Worm (Caenorhabditis elegans) whole organism, L2 larva: ENCODE results near the gene unc-17.

Experiments used
- C34F6.9 ChIP-seq: fragments of 150-350 bp; optimal IDR thresholded peaks from 2 replicates; lab custom pipeline; 2014; ENCODE audit warnings: missing biosample characterization, missing genetic modification characterization
- F13H6.1 ChIP-seq: sonication (generic microtip); optimal IDR thresholded peaks from 2 replicates; lab custom pipeline; 2016; ENCODE audit warnings: missing genetic modification characterization, missing compliant biosample characterization
- R02D3.7 ChIP-seq: fragments of 150-350 bp; optimal IDR thresholded peaks from 2 replicates; lab custom pipeline; 2014; ENCODE audit warnings: missing biosample characterization, missing genetic modification characterization
- Y55F3AM.14 ChIP-seq: fragments of 200-800 bp; sonication (Bioruptor generic); optimal IDR thresholded peaks from 2 replicates; lab custom pipeline; 2018; ENCODE audit warnings: mild to moderate bottlenecking, missing genetic modification characterization, missing compliant biosample characterization
- ZK546.5 ChIP-seq: sonication (generic microtip); optimal IDR thresholded peaks from 2 replicates; lab custom pipeline; 2017; ENCODE audit warnings: missing biosample characterization, missing genetic modification characterization
- alr-1 ChIP-seq: fragments of 150-350 bp; optimal IDR thresholded peaks from 2 replicates; lab custom pipeline; 2014; ENCODE audit warnings: missing biosample characterization, missing genetic modification characterization
- aly-2 ChIP-seq: fragments of 150-350 bp; optimal IDR thresholded peaks from 2 replicates; lab custom pipeline; 2014; ENCODE audit warnings: missing biosample characterization, missing genetic modification characterization
- ama-1 ChIP-seq: fragments of 150-350 bp; optimal IDR thresholded peaks from 2 replicates; lab custom pipeline; 2018; ENCODE audit warnings: inconsistent platforms
- blmp-1 ChIP-seq: sonication (generic microtip); optimal IDR thresholded peaks from 2 replicates; lab custom pipeline; 2017; ENCODE audit warnings: missing genetic modification characterization, mild to moderate bottlenecking, missing compliant biosample characterization, antibody characterized with exemption, moderate library complexity; ENCODE audit not compliant: insufficient read depth
- crh-2 ChIP-seq: sonication (generic microtip); optimal IDR thresholded peaks from 2 replicates; lab custom pipeline; 2017; ENCODE audit warnings: missing biosample characterization, missing genetic modification characterization
- dmd-4 ChIP-seq: sonication (generic microtip); optimal IDR thresholded peaks from 2 replicates; lab custom pipeline; 2017; ENCODE audit warnings: missing biosample characterization, missing genetic modification characterization
- egl-27 ChIP-seq: sonication (generic microtip); optimal IDR thresholded peaks from 3 replicates; lab custom pipeline; 2017; ENCODE audit warnings: missing biosample characterization, missing genetic modification reagents, missing genetic modification characterization
- elt-1 ChIP-seq: fragments of 150-350 bp; optimal IDR thresholded peaks from 2 replicates; lab custom pipeline; 2014; ENCODE audit warnings: missing biosample characterization, missing genetic modification characterization
- elt-3 ChIP-seq: sonication (generic microtip); optimal IDR thresholded peaks from 2 replicates; lab custom pipeline; 2017; ENCODE audit warnings: missing biosample characterization, missing genetic modification characterization
- gmeb-1 ChIP-seq: fragments of 150-350 bp; optimal IDR thresholded peaks from 2 replicates; lab custom pipeline; 2014; ENCODE audit warnings: missing biosample characterization, missing genetic modification characterization
- lin-11 ChIP-seq: fragments of 150-350 bp; sonication (generic microtip); optimal IDR thresholded peaks from 2 replicates; lab custom pipeline; 2014; ENCODE audit warnings: missing biosample characterization, missing genetic modification characterization, inconsistent platforms, mixed read lengths
- lin-13 ChIP-seq: fragments of 150-350 bp; optimal IDR thresholded peaks from 2 replicates; lab custom pipeline; 2014; ENCODE audit warnings: missing biosample characterization, missing genetic modification reagents, missing genetic modification characterization
- lin-39 ChIP-seq: fragments of 150-350 bp; optimal IDR thresholded peaks from 2 replicates; lab custom pipeline; 2014; ENCODE audit warnings: missing biosample characterization, missing genetic modification reagents, missing genetic modification characterization
- lsy-2 ChIP-seq, 2 experiments: fragments of 150-350 bp in 1 of 2; sonication (generic microtip) in 1 of 2; optimal IDR thresholded peaks; 2 replicates each; lab custom pipeline; 2014 to 2017; ENCODE audit warnings: missing biosample characterization in 2 of 2, missing genetic modification characterization in 2 of 2
- mab-5 ChIP-seq: fragments of 150-350 bp; optimal IDR thresholded peaks from 2 replicates; lab custom pipeline; 2014; ENCODE audit warnings: missing biosample characterization, missing genetic modification characterization
- mbf-1 ChIP-seq: sonication (generic microtip); optimal IDR thresholded peaks from 2 replicates; lab custom pipeline; 2017; ENCODE audit warnings: missing biosample characterization, missing genetic modification characterization
- mdl-1 ChIP-seq, 2 experiments: fragments of 150-350 bp in 1 of 2; sonication (generic microtip) in 1 of 2; optimal IDR thresholded peaks; 2 replicates each; lab custom pipeline; 2017; ENCODE audit warnings: missing biosample characterization in 2 of 2, missing genetic modification characterization in 2 of 2
- nhr-10 ChIP-seq: sonication (generic microtip); optimal IDR thresholded peaks from 2 replicates; lab custom pipeline; 2017; ENCODE audit warnings: missing biosample characterization, missing genetic modification characterization
- nhr-12 ChIP-seq: fragments of 150-350 bp; optimal IDR thresholded peaks from 2 replicates; lab custom pipeline; 2014; ENCODE audit warnings: missing biosample characterization, missing genetic modification characterization
- nhr-129 ChIP-seq: fragments of 150-350 bp; optimal IDR thresholded peaks from 2 replicates; lab custom pipeline; 2014; ENCODE audit warnings: missing biosample characterization, missing genetic modification characterization
- nhr-21 ChIP-seq: fragments of 150-350 bp; optimal IDR thresholded peaks from 2 replicates; lab custom pipeline; 2014; ENCODE audit warnings: missing biosample characterization, missing genetic modification characterization
- nhr-237 ChIP-seq: fragments of 150-350 bp; optimal IDR thresholded peaks from 2 replicates; lab custom pipeline; 2014; ENCODE audit warnings: missing biosample characterization, missing genetic modification characterization
- nhr-25 ChIP-seq: fragments of 150-350 bp; sonication (generic microtip); optimal IDR thresholded peaks from 3 replicates; lab custom pipeline; 2014; ENCODE audit warnings: missing biosample characterization, missing genetic modification characterization
- nhr-6 ChIP-seq: fragments of 150-350 bp; optimal IDR thresholded peaks from 2 replicates; lab custom pipeline; 2014; ENCODE audit warnings: missing biosample characterization, missing genetic modification characterization
- sem-4 ChIP-seq: fragments of 150-350 bp; optimal IDR thresholded peaks from 2 replicates; lab custom pipeline; 2014; ENCODE audit warnings: missing biosample characterization, missing genetic modification reagents, missing genetic modification characterization
- sma-3 ChIP-seq: sonication (generic microtip); optimal IDR thresholded peaks from 2 replicates; lab custom pipeline; 2016; ENCODE audit warnings: missing genetic modification reagents, missing genetic modification characterization, missing compliant biosample characterization
- sma-9 ChIP-seq, 2 experiments: fragments of 150-350 bp in 1 of 2; sonication (generic microtip) in 1 of 2; optimal IDR thresholded peaks; 2 replicates each; lab custom pipeline; 2014 to 2016; ENCODE audit warnings: missing genetic modification characterization in 2 of 2, mild to moderate bottlenecking in 1 of 2, missing biosample characterization in 1 of 2, missing compliant biosample characterization in 1 of 2, missing genetic modification reagents in 1 of 2, moderate library complexity in 1 of 2
- snpc-4 ChIP-seq: fragments of 150-350 bp; optimal IDR thresholded peaks from 2 replicates; lab custom pipeline; 2014; ENCODE audit warnings: missing biosample characterization, missing genetic modification characterization
- unc-39 ChIP-seq: fragments of 150-350 bp; optimal IDR thresholded peaks from 2 replicates; lab custom pipeline; 2014; ENCODE audit warnings: missing biosample characterization, missing genetic modification characterization
- unc-55 ChIP-seq: fragments of 150-350 bp; sonication (generic microtip); optimal IDR thresholded peaks from 3 replicates; lab custom pipeline; 2014; ENCODE audit warnings: missing biosample characterization, missing genetic modification reagents, missing genetic modification characterization
- unc-62 ChIP-seq: fragments of 150-350 bp; optimal IDR thresholded peaks from 2 replicates; lab custom pipeline; 2014; ENCODE audit warnings: missing biosample characterization, missing genetic modification reagents, missing genetic modification characterization
- zag-1 ChIP-seq: fragments of 150-350 bp; optimal IDR thresholded peaks from 2 replicates; lab custom pipeline; 2014; ENCODE audit warnings: missing biosample characterization, missing genetic modification characterization
- ztf-1 ChIP-seq: fragments of 200-800 bp; sonication (Bioruptor generic); conservative IDR thresholded peaks from 2 replicates; pipeline ENCODE4 v1.3.6; 2022; ENCODE audit warnings: missing genetic modification characterization, missing compliant biosample characterization
- ztf-11 ChIP-seq: sonication (generic microtip); optimal IDR thresholded peaks from 2 replicates; lab custom pipeline; 2017; ENCODE audit warnings: missing biosample characterization, missing genetic modification characterization
- ztf-4 ChIP-seq: fragments of 150-350 bp; optimal IDR thresholded peaks from 2 replicates; lab custom pipeline; 2014; ENCODE audit warnings: missing biosample characterization, missing genetic modification characterization

unc-17 gene

DNA sequence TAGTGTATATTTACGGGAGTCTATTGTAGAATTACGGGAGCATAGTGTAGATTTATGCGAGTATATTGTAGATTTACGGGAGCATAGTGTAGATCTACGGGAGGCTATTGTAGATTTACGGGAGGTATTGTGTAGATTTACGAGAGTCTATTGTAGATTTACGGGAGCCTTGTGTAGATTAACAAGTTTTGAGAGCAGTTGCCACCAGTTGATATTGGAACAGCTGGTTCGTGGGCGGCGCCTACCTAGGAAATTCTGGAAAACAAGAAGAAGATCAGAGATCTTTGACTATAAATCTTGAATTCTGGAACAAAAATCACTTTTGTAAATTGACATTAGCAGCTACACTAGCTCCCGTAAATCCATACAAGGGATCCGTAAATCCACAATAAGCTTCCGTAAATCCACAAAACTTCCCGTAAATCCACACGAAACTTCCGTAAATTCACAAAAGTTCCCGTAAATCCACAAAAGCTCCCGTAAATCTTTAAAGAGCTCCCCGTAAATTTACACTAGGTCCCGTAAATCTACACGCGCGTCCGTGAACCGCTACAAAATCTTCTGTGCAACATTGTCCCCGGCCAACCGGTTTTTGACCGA lies 28.4 kb upstream of the unc-17 start:
- no peak for TF ChIP-seq gmeb-1
- no peak for TF ChIP-seq Y55F3AM.14 (GFP tag; lab: Kevin White, UChicago)
- TF ChIP-seq nhr-25 (tag; lab: Kevin White, UChicago) = no peak
- TF ChIP-seq R02D3.7 = no peak
- TF ChIP-seq zag-1 = no peak
- TF ChIP-seq crh-2 (tag; lab: Kevin White, UChicago) = no peak
- TF ChIP-seq mdl-1 (tag; optimal IDR thresholded peaks at IDR 0.05; lab: Kevin White, UChicago) = no peak
- TF ChIP-seq unc-62 = no peak
- TF ChIP-seq alr-1 (tag; lab: Kevin White, UChicago) = no peak
- TF ChIP-seq C34F6.9 = no peak
- TF ChIP-seq mab-5 = no peak
- no peak for TF ChIP-seq mbf-1 (tag; lab: Kevin White, UChicago)
- TF ChIP-seq lin-13 = no peak
- TF ChIP-seq snpc-4 (tag; lab: Kevin White, UChicago) = no peak

DNA sequence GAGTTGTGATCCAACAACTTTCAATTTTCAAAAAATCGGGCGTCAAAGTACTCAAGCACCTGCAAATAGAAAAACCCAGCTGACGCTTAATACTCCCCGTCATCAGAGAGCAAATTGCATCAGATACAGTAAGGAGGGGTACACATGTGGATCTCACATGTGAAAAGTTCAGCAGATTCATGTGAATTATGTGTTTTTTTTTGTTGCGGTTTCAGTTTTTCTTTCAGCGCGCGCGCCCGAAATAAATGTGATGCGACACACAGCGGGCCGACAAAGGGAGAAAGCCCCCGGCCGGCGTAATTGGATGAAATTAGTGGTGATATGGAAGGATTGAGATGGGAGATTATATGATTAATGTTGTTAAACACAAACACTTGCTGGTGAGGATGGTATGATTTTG lies 27.7 kb upstream of the unc-17 start:
- no peak for TF ChIP-seq unc-55 (GFP tag; lab: Kevin White, UChicago)
- TF ChIP-seq elt-1 (tag; lab: Kevin White, UChicago) = no peak
- TF ChIP-seq sma-9 (GFP tag; optimal IDR thresholded peaks at IDR 0.05; lab: Kevin White, UChicago) = peak; percentile 44
- no peak for TF ChIP-seq sma-9 (tag; optimal IDR thresholded peaks at IDR 0.05; lab: Kevin White, UChicago)
- no peak for TF ChIP-seq mbf-1 (tag; lab: Kevin White, UChicago)
- peak; percentile 48 for TF ChIP-seq nhr-25 (tag; lab: Kevin White, UChicago)
- no peak for TF ChIP-seq aly-2
- peak in 1 of 2 experiments; percentile 15 for TF ChIP-seq lsy-2 (tag; optimal IDR thresholded peaks at IDR 0.05; lab: Kevin White, UChicago)
- peak; percentile 93 for TF ChIP-seq nhr-129 (tag; lab: Kevin White, UChicago)
- peak in 1 of 2 experiments; percentile 8 for TF ChIP-seq mdl-1 (tag; optimal IDR thresholded peaks at IDR 0.05; lab: Kevin White, UChicago)
- peak; percentile 18 for TF ChIP-seq sma-3 (GFP tag; lab: Kevin White, UChicago)
- TF ChIP-seq, all 48 proteins: peak for 6

DNA sequence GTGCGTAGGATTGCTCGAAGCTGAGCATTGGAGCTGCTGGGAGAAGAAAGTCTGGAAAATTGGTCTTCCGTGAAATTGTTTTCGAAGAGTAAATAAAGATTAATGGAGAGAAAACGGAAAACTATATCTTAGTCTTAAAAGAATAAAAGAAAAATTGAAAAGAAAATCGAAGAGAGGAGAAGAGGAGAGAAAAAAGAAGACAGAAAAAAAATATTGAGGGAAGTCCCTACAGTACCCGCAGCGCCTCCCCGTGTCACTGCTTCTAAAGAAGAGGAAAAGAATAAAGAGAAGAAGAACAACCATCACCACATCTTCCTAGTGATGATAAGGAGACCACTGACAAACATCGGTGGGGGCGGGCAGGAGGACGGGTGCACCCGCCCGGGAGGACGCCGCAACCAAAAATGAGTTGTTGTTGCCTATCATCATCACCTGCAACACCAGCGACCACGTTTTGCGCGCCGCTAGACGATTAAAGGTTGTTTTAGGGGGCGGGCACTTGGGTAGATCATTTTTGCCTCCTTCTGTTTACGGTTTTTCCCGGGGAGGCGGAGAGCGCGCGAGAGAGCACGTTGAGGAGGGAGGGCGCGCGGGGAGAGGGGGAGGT lies 24.2 kb upstream of the unc-17 start, which contains the start of gene CC8.2:
Gene CC8.2 (minus strand): TSS at position 51 of the 607 bp plus-strand sequence.
- TF ChIP-seq snpc-4 (tag; lab: Kevin White, UChicago) (no peak), F13H6.1 (peak; percentile 11), nhr-25 (tag; lab: Kevin White, UChicago) (peak; percentile 71), nhr-21 (tag; lab: Kevin White, UChicago) (peak; percentile 82), blmp-1 (tag; lab: Kevin White, UChicago) (peak; percentile 65), sma-3 (GFP tag; lab: Kevin White, UChicago) (peak; percentile 55), lsy-2 (tag; optimal IDR thresholded peaks at IDR 0.05; lab: Kevin White, UChicago) (peak in 1 of 2 experiments; percentile 15), nhr-10 (tag; lab: Kevin White, UChicago) (no peak), elt-3 (no peak), egl-27 (tag; lab: Kevin White, UChicago) (peak; percentile 20), gmeb-1 (peak; percentile 15), ZK546.5 (tag; lab: Kevin White, UChicago) (no peak), mdl-1 (tag; optimal IDR thresholded peaks at IDR 0.05; lab: Kevin White, UChicago) (peak; percentile 15 to 41), sma-9 (GFP tag; optimal IDR thresholded peaks at IDR 0.05; lab: Kevin White, UChicago) (peak; percentile 91), sma-9 (tag; optimal IDR thresholded peaks at IDR 0.05; lab: Kevin White, UChicago) (no peak), nhr-129 (tag; lab: Kevin White, UChicago) (peak; percentile 81), Y55F3AM.14 (GFP tag; lab: Kevin White, UChicago) (peak; percentile 38)

DNA sequence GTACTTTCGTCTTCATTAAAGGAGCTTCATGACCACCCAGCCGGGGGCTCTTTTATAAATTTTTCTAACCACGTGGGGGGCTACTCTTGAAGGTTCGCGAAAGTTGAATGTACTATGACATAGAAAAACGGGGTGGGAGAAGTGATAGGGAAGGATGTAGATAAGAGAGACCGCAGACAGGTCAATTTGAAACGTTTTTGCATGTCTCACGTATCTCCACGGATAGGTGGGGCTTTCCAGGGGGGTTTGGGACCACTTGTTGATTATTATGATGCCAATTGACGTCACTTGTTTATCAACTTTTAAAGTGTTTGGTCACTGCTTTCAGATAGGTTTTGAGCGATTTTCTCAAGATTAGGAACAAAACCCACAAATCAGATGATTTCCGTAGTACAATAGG lies 23.1 kb upstream of the unc-17 start:
- TF ChIP-seq unc-55 (GFP tag; lab: Kevin White, UChicago) = no peak
- TF ChIP-seq ztf-4 (tag; lab: Kevin White, UChicago) = peak; percentile 52
- no peak for TF ChIP-seq sem-4 (tag; lab: Kevin White, UChicago)
- no peak for TF ChIP-seq nhr-12 (tag; lab: Kevin White, UChicago)
- TF ChIP-seq nhr-237 (tag; lab: Kevin White, UChicago) = no peak
- no peak for TF ChIP-seq nhr-6 (tag; lab: Kevin White, UChicago)
- TF ChIP-seq lin-39 (tag; lab: Kevin White, UChicago) = no peak
- no peak for TF ChIP-seq ztf-11
- peak; percentile 26 for TF ChIP-seq C34F6.9
- no peak for TF ChIP-seq lin-11 (tag; lab: Kevin White, UChicago)
- TF ChIP-seq zag-1 = no peak
- no peak for TF ChIP-seq Y55F3AM.14 (GFP tag; lab: Kevin White, UChicago)
- TF ChIP-seq mab-5 = no peak
- peak; percentile 9 for TF ChIP-seq gmeb-1
- peak; percentile 13 for TF ChIP-seq crh-2 (tag; lab: Kevin White, UChicago)
- TF ChIP-seq ztf-1 (GFP tag; lab: Robert Waterston, UW) = no peak
- TF ChIP-seq F13H6.1 = peak; percentile 82
- TF ChIP-seq unc-39 = no peak
- peak; percentile 43 for TF ChIP-seq nhr-25 (tag; lab: Kevin White, UChicago)
- no peak for TF ChIP-seq dmd-4
- TF ChIP-seq R02D3.7 = no peak
- no peak for TF ChIP-seq blmp-1 (tag; lab: Kevin White, UChicago)
- TF ChIP-seq nhr-129 (tag; lab: Kevin White, UChicago) = peak; percentile 59
- no peak for TF ChIP-seq unc-62
- TF ChIP-seq lsy-2 (tag; optimal IDR thresholded peaks at IDR 0.05; lab: Kevin White, UChicago) = peak in 1 of 2 experiments; percentile 41
- TF ChIP-seq sma-9 (GFP tag; optimal IDR thresholded peaks at IDR 0.05; lab: Kevin White, UChicago) = peak; percentile 77
- no peak for TF ChIP-seq sma-9 (tag; optimal IDR thresholded peaks at IDR 0.05; lab: Kevin White, UChicago)
- no peak for TF ChIP-seq ama-1 (lab: Kevin White, UChicago)
- TF ChIP-seq ZK546.5 (tag; lab: Kevin White, UChicago) = no peak
